Worm (Caenorhabditis elegans) whole organism, midembryonic: ENCODE measurements around the gene oxy-4.

Experiments
- T22C8.4 ChIP-seq: fragments of 200-800 bp; sonication (Bioruptor generic); IDR thresholded peaks from 2 replicates; pipeline ENCODE4 v1.3.6; 2022; ENCODE audit warnings: missing genetic modification characterization, missing compliant biosample characterization
- cog-1 ChIP-seq: sonication (generic microtip); optimal IDR thresholded peaks from 2 replicates; lab custom pipeline; 2016; ENCODE audit warnings: missing genetic modification characterization, missing compliant biosample characterization
- klf-2 ChIP-seq: fragments of 200-800 bp; sonication (Bioruptor generic); conservative IDR thresholded peaks from 2 replicates; pipeline ENCODE4 v1.3.6; 2022; ENCODE audit warnings: missing genetic modification reagents, missing genetic modification characterization, missing compliant biosample characterization
- med-1 ChIP-seq: sonication (generic microtip); optimal IDR thresholded peaks from 2 replicates; lab custom pipeline; 2017; ENCODE audit warnings: missing genetic modification characterization, mild to moderate bottlenecking, missing compliant biosample characterization, antibody characterized with exemption, missing genetic modification reagents; ENCODE audit not compliant: insufficient read depth
- tab-1 ChIP-seq: fragments of 200-800 bp; sonication (Bioruptor generic); IDR thresholded peaks from 2 replicates; pipeline ENCODE4 v1.3.6; 2022; ENCODE audit warnings: missing genetic modification characterization, missing compliant biosample characterization
- ztf-23 ChIP-seq: fragments of 200-800 bp; sonication (Bioruptor generic); IDR thresholded peaks from 2 replicates; pipeline ENCODE4 v1.3.6; 2022; ENCODE audit warnings: missing genetic modification reagents, missing genetic modification characterization, missing compliant biosample characterization

DNA sequence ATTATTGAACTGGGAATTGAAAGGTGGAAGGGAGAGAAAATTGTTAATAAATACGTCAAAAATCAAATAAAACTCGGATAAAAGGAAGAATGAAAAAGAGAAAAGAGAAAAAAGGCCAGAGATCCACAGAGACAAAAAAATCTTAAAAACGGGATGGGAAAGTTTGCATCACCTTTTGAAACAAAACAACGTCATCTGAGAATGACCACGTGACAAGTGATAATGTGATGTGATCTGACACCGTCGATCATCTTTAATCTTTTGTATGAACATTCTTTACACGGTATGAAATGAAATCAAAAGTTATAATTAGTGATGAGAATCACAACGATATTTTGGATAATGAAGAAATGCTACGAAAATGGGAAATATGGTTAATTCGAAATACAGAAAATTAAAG, 7.2 kb upstream of the oxy-4 start:
- no peak for TF ChIP-seq T22C8.4 (GFP tag; lab: Robert Waterston, UW)
- TF ChIP-seq klf-2 (GFP tag; lab: Robert Waterston, UW), result no peak
- no peak for TF ChIP-seq cog-1 (tag; lab: Kevin White, UChicago)
- TF ChIP-seq tab-1 (GFP tag; lab: Robert Waterston, UW), result no peak
- no peak for TF ChIP-seq ztf-23 (GFP tag; lab: Robert Waterston, UW)
- no peak for TF ChIP-seq med-1 (GFP tag; lab: Kevin White, UChicago)
